Worm (Caenorhabditis elegans): ENCODE data around the gene nhr-247.

nhr-247 gene

DNA sequence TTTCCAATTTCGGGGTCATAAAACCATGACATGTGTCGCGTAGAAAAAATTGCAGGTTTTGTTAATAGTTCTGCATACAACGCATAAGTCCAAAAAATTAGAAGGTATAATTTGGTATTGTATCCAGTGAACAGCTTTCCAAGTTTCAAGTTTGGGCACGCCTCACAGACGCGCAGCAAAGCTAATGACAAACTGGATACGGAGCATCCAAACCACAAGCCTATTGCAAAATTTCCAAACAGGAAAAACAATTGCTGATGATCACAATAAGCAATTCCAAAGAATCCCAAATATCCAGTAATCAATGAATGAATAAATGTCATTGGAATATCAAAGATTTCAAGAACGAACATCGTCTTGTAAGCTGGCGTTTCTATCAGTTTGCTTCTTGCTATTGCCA is 9.3 kb upstream of the nhr-247 start:
- TF ChIP-seq aha-1 (tag) (peak; percentile 69), unc-62 (GFP tag; optimal IDR thresholded peaks at IDR 0.05 in 1 of 2) (peak in 1 of 2 experiments; percentile 81), unc-62 (tag; optimal IDR thresholded peaks at IDR 0.05) (no peak), php-3 (GFP tag; IDR thresholded peaks at IDR 0.05) (no peak), Y48G9A.11 (GFP tag; IDR thresholded peaks at IDR 0.05) (no peak)

DNA sequence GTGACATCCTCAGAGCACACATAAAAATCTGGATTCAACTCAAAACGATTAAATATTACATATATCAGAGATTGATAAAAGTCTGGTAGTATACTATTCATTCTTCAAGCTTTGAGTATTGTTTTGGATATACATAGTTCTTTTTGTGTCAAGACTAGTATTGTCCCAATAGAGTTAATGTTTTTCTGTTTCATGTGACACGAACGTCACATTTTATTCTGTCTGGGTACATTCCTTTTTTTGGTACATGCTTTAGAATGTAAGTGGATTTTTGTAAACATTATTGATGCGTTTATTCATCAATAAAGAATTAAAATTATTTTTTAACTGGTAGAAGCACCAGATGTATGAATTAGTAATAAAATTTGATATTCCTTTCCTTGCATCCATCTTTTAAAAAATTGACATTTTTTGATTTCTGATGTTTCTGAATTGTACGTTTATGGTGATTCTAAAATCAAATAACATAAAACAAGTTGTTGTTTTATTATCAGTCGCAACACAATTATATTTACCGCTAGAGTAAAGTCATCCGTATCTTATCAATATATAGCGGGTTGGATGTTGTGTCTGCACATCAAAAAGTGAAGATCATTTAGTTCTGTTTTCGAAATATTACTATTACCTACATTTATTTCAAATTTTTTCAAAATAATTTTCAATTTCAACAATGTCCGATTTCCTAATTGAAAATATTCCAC is 6.8 kb upstream of the nhr-247 start, which contains the start of the genes srt-22 and nhr-246:
Gene srt-22 (minus strand): TSS at position 101 of the 701 bp plus-strand sequence.
Gene nhr-246 (plus strand): TSS at position 651 of the 701 bp plus-strand sequence.
- TF ChIP-seq daf-16 (GFP tag; optimal IDR thresholded peaks at IDR 0.05) (no peak), daf-16 (tag; optimal IDR thresholded peaks at IDR 0.05) (peak; percentile 90), hif-1 (tag; optimal IDR thresholded peaks at IDR 0.05) (no peak), ceh-44 (GFP tag; IDR thresholded peaks at IDR 0.05) (no peak), lin-39 (tag; optimal IDR thresholded peaks at IDR 0.05) (no peak), cey-2 (tag; optimal IDR thresholded peaks at IDR 0.05; ENCODE audit: borderline replicate concordance, insufficient read depth) (no peak), daf-8 (GFP tag; IDR thresholded peaks at IDR 0.05) (no peak), zfp-2 (tag; optimal IDR thresholded peaks at IDR 0.05) (no peak)

DNA sequence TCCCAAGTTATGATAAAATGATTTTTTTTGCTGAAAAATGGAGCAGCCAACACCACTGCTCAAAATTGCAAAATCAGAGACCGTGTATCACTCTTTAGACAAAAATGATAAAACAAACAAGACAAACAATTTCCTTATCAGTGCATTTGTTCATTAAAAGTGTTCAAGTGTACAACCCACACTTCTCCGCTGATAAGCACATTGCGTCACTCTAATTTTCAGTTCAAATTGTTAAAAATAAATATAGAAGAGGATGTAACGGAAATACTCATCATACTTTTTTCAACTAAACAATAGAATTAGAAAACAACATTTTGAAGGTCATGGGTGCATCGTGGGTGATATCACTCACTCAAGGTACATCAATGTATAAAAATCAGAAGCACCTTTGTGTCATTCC is 4.1 kb upstream of the nhr-247 start, which contains the start of gene nhr-291:
Gene nhr-291 (plus strand): TSS at position 324 of the 400 bp plus-strand sequence.
- TF ChIP-seq tra-1 (GFP tag; IDR thresholded peaks at IDR 0.05) (peak; percentile 56; the same call in 1 of the 2 replicates), hlh-11 (tag; optimal IDR thresholded peaks at IDR 0.05) (peak; percentile 77), zag-1 (tag; optimal IDR thresholded peaks at IDR 0.05) (no peak), fkh-10 (GFP tag; optimal IDR thresholded peaks at IDR 0.05) (no peak), rbr-2 (tag; optimal IDR thresholded peaks at IDR 0.05) (no peak), ztf-11 (tag; optimal IDR thresholded peaks at IDR 0.05) (no peak), pha-4 (GFP tag; IDR thresholded peaks at IDR 0.05) (no peak), pha-4 (tag; optimal IDR thresholded peaks at IDR 0.05) (no peak), vab-7 (GFP tag; IDR thresholded peaks at IDR 0.05) (no peak), cey-2 (tag; optimal IDR thresholded peaks at IDR 0.05; ENCODE audit: borderline replicate concordance, insufficient read depth) (no peak), mxl-2 (GFP tag; conservative IDR thresholded peaks at IDR 0.05) (no peak), lin-1 (GFP tag; IDR thresholded peaks at IDR 0.05) (peak; percentile 85), dve-1 (tag; optimal IDR thresholded peaks at IDR 0.05; ENCODE audit: insufficient read depth) (peak; percentile 80), daf-16 (GFP tag; optimal IDR thresholded peaks at IDR 0.05) (peak in 1 of 2 experiments; percentile 2), daf-16 (tag; optimal IDR thresholded peaks at IDR 0.05) (peak; percentile 97), lsy-2 (tag; optimal IDR thresholded peaks at IDR 0.05) (no peak), dmd-6 (GFP tag; IDR thresholded peaks at IDR 0.05) (peak; percentile 97), F49E8.2 (tag; optimal IDR thresholded peaks at IDR 0.05; ENCODE audit: borderline replicate concordance) (no peak), tag-97 (GFP tag; IDR thresholded peaks at IDR 0.05) (no peak), ceh-62 (tag; optimal IDR thresholded peaks at IDR 0.05) (no peak), daf-8 (GFP tag; IDR thresholded peaks at IDR 0.05) (no peak), egl-27 (tag; optimal IDR thresholded peaks at IDR 0.05) (no peak), ceh-20 (GFP tag; IDR thresholded peaks at IDR 0.05) (no peak), jun-1 (tag; optimal IDR thresholded peaks at IDR 0.05) (no peak), nhr-10 (tag; optimal IDR thresholded peaks at IDR 0.05) (peak; percentile 31), hlh-30 (tag; optimal IDR thresholded peaks at IDR 0.05; ENCODE audit: insufficient read depth) (no peak), hmg-1.1 (GFP tag; IDR thresholded peaks at IDR 0.05) (no peak), nhr-77 (tag; optimal IDR thresholded peaks at IDR 0.05) (peak; percentile 96), daf-12 (tag; optimal IDR thresholded peaks at IDR 0.05) (no peak), pqm-1 (tag; optimal IDR thresholded peaks at IDR 0.05) (peak; percentile 98), Y5F2A.4 (GFP tag; optimal IDR thresholded peaks at IDR 0.05) (no peak), dmd-8 (GFP tag; IDR thresholded peaks at IDR 0.05) (no peak), T26A8.4 (GFP tag; IDR thresholded peaks at IDR 0.05) (no peak), snpc-4 (tag; optimal IDR thresholded peaks at IDR 0.05) (no peak), zfp-3 (GFP tag; conservative IDR thresholded peaks at IDR 0.05) (no peak), nhr-48 (tag; optimal IDR thresholded peaks at IDR 0.05) (peak; percentile 59), T20F7.1 (GFP tag; optimal IDR thresholded peaks at IDR 0.05) (no peak), madf-5 (GFP tag; IDR thresholded peaks at IDR 0.05) (no peak)
